Worm (Caenorhabditis elegans) whole organism, dauer: ENCODE measurements around the gene nspa-2.
"Not testable (repeated sequence)": the region's sequence is repeated elsewhere in the genome, so short reads cannot be mapped to it uniquely, and the experiment has no call there.

Source experiments
- unc-62 ChIP-seq: sonication (generic microtip); optimal IDR thresholded peaks from 2 replicates; lab custom pipeline; 2017; ENCODE audit warnings: missing biosample characterization, missing genetic modification reagents, missing genetic modification characterization

Gene nspa-2

DNA sequence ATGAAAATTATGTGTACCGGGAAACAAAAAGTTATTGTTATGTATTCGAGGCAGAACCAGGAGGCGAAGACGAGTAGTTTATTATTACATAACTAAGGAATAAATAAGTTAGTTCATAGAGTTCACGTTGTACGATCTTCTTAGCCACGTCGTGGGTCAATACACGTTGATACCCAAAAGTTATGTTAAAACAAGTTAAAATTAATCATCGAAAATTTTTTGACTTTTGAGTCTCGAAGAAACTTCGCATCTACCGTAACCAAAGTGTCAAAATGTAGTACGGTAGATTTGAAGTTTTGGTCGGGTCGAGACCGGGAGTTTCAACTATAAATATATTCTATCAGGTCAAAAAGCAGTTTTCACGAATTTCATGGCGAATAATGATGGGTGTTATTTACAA lies 14.2 kb upstream of the nspa-2 start, which contains the start of gene ZC412.10:
TSS of gene ZC412.10 (minus strand) at position 101 of the 400 bp plus-strand sequence.
- not testable (repeated sequence) for TF ChIP-seq unc-62 (GFP tag; lab: Kevin White, UChicago)

DNA sequence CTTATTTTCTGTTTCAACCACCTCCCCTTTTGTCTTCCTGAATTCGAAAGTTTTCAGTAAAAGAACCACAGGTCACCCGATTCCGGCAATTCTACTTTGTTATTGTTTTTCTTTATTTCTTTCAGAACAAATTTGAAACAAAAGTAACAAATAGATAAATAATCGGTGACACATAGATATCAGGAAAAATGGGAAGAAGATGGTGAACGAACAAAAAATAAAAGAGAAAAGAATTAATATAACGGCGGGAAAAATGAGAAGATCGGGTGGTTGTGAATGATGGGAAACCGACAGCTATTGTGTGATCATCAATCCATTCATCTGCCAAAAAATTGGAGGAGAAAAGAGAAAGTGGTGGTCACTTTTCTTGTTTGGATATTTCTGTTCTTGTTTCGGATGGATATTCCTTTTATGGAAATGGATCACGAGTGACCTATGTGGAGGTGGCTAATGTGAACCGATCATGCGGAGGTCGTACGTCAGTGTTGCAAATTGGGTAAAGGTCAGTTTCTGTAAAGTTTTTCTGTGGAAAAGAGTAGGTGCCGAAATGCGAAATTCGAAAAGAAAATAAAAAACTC lies 13.6 kb upstream of the nspa-2 start:
- no peak for TF ChIP-seq unc-62 (GFP tag; lab: Kevin White, UChicago)

DNA sequence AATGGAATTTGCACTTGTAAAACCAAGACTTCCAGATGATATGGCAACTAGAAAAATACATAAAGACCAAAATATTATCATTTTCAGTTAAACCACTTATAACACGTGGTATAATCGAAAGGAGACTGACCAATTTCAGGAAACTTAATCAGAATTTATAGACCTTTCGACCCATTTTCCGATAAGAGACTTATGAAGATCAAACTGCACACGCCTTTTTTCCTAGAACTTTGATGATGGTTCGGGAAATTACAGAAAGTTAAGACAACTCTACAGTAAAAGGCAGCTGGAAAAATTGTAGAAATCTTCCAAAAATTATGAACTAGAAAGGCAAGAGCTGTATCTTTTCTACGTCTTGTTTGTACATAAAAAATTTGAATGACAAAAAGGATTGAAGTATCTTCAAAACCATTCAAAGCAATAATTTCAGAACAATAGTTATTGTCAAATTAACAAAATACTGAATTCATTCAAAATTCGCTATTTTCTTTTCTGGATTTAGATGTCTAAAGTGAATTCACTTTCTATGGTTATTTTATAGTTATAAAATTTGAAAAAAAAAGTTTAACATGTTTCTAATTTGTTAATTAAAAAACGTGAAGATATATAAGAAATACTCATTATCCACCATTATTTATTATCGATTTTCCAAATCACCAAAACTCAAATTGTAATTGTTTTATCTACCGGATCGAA lies 2.6 kb downstream of the nspa-2 start, which contains the start of the genes mpst-2 and H12D21.5:
TSS of gene mpst-2 (minus strand) at position 101 of the 696 bp plus-strand sequence.
TSS of gene H12D21.5 (plus strand) at position 646 of the 696 bp plus-strand sequence.
- TF ChIP-seq unc-62 (GFP tag; lab: Kevin White, UChicago), result no peak

DNA sequence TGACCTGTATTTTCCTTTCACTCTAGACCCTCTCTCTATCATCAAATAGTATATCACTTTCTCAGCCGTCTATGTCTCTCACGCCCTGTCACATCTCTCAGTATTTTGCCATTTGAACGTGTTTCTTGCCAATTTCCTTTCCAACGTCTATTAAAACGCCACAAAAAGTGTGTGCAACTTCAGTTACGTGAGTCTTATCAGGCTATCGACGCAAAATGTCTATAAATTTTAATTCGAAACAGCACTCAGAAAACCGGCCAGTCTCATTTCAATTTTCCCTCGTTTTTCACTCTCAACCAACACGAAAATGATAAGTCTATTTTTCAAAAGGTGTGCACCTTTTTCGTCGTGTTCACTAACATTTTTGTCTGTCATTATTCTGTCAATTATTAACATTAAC lies 4.7 kb downstream of the nspa-2 start, which contains the start of gene mpst-3:
TSS of gene mpst-3 (plus strand) at position 91 of the 400 bp plus-strand sequence.
- no peak for TF ChIP-seq unc-62 (GFP tag; lab: Kevin White, UChicago)

DNA sequence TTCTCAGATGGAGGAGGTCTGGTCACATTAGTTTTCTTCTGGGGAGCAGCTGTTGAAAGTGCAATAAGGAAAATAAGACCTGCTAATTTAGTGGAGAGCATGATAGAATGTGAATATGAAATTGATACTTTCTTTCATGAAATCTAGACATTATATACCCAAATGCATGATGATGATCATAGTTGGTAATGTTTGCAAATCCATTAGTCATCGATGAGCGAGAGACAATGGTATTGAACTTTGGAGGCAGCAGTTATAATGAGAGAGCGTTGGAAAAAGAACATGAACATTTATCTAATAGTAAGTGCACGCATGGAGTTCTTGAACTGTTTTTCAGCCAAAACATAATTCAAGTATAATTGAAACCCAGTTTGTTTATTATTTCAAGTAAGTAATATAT lies 6.8 kb downstream of the nspa-2 start, which contains the start of gene H12D21.6:
TSS of gene H12D21.6 (minus strand) at position 101 of the 400 bp plus-strand sequence.
- TF ChIP-seq unc-62 (GFP tag; lab: Kevin White, UChicago), result no peak

DNA sequence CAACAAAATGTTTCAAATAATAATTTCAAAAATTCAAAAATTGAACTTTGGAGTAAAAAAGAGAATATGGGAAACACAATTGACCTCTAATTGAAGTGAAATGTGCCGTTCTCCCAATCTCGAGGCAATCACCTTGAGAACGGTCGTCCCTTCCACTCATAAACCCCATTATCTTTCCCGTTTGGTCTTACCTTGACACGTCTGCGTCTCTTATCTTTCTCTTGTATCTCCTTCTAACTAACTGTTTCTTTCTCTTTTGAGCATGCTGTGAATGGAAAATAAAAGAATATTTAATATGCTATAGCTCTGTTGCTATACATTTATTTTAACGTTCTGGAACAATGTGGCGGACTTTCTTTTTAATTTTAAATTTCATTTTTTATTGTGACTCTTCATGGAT lies 8.7 kb downstream of the nspa-2 start, which contains the start of gene H12D21.10:
TSS of gene H12D21.10 (plus strand) at position 260 of the 400 bp plus-strand sequence.
- no peak for TF ChIP-seq unc-62 (GFP tag; lab: Kevin White, UChicago)

DNA sequence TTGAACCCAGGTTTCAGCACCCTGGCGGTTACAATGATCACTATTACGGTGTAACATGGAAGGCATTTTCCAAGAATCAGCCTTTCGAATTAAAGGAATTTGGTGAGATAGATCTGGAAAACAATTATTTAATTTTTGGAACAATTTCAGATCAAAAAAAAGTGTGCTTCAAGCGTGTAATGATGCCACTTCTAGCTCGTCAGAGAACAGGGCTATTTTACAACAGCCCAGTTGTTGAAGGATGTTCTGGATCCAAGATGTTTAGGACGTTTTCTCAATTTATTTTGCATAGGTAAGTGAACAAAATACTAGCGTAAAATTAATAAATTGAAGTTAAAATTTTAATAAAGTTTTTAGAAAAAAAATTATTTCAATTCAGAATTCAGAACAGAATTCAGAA lies 10.0 kb downstream of the nspa-2 start:
- no peak for TF ChIP-seq unc-62 (GFP tag; lab: Kevin White, UChicago)

DNA sequence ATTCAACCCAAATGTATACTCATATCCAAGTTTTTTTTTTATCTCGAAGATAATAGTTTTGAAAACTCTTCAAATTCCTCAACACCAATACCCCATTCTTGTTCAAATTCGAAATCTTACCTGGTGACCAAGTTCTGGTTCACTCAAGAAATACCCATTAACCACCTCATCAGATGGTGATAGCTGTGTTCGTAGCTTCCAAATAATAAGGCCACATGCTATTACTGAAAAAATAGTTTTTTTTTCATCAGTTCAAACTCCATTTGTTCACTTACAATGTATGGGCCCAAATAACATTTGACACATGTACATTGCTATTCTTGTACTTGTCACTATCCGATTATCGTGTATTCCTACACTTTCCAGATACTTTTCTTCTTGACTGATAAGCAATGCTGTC lies 16.6 kb downstream of the nspa-2 start:
- no peak for TF ChIP-seq unc-62 (GFP tag; lab: Kevin White, UChicago)

DNA sequence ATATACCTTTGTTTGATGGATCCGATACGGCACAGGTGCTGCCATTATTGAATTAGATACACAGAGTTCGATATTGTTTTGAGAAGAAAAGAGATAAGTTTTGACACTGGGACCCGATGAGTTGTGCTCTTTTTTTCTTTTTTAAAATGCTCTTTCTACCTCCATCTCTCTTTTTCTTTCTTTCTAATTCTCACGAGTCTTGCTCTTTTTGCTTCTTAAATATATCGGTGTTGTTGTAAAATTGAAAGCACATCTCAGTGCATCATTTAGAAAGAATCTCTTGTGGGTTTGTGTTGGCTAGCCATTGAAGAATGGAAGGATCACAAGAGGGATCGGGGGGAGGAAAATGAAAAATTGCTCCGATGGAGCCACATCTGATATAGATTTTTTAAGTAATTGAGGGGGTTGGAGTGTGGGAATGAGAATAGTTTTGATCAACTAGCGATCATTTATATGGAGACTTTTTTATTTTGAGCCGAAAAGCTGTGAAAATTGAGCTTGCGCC lies 18.5 kb downstream of the nspa-2 start, which contains the start of gene H12D21.9:
TSS of gene H12D21.9 (minus strand) at position 148 of the 505 bp plus-strand sequence.
- no peak for TF ChIP-seq unc-62 (GFP tag; lab: Kevin White, UChicago)

DNA sequence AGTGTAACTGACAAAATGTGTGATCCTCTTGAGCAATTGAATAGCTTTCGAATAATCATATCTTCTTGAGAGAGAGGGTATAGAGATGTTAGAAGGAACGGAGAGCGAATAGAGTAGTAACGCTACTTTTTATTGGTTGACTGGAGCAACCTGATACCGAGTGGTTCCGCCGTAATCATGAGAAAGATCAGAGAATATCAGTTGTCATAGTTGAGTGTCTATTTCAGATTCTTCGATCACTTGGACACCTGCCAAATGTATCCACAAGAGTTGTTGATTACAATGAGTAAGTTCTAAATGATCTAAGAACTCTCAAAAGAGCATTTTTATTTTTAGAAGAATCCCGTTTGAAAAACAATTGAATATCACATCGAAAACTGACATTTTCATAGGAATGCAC lies 19.9 kb downstream of the nspa-2 start:
- no peak for TF ChIP-seq unc-62 (GFP tag; lab: Kevin White, UChicago)

DNA sequence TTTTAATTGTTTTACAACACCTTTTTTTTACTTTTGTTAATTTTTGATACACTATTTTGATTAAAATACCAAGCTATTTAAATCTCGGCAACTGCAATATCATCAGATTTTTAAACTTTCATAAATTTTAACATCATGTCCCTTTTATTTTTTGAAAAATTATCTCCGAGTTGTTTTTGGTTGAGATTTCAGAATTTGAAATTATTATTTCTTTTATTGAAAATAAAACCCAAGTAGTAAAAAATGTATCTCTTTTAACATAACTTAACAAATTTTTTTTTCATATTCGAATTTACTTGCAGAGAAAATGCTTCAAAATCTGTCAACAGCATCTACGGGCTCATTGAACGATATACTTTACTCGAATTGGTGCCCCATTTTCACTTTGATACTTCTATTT lies 24.7 kb downstream of the nspa-2 start, which contains the start of gene H12D21.11:
TSS of gene H12D21.11 (plus strand) at position 301 of the 400 bp plus-strand sequence.
- TF ChIP-seq unc-62 (GFP tag; lab: Kevin White, UChicago), result no peak

DNA sequence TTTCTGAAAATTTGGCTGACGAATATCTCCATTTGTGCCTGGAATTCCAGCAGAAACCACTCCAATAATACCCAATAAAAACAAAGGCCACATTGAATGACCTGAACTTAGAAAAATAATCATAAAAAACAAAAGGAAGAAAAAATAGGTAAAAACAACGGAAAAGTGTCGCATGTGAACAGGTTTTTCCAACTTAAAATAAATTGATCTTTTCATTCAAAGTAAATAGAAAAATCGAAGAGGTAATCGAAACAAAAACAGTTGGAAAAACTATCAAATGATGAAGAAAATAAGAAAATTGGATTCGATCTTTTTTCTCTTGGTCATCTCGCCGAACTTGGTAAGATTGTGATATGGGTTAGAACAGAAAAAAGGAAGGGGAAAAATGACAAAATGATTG lies 30.6 kb downstream of the nspa-2 start, which contains the start of gene zmp-4:
TSS of gene zmp-4 (minus strand) at position 101 of the 400 bp plus-strand sequence.
- TF ChIP-seq unc-62 (GFP tag; lab: Kevin White, UChicago), result no peak

DNA sequence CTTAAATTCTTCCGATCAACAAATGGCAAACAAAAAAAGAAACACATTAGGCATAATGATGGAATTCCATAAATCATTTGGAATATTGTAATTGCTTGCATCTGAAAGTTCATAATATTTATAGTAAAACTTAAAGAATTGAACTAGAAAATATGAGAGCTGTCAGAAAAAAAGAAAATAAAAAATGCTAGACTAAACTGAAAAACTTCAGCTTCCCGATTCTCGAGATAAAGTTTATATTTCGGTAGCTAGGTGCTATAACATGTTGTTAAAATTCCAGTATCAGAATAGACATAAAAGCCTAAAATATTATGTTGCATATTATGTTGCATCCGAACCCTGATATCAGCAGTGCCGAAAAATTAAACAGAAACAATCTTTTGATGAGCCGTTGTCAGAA lies 33.2 kb downstream of the nspa-2 start, which contains the start of gene srg-54:
TSS of gene srg-54 (minus strand) at position 101 of the 400 bp plus-strand sequence.
- TF ChIP-seq unc-62 (GFP tag; lab: Kevin White, UChicago), result no peak

DNA sequence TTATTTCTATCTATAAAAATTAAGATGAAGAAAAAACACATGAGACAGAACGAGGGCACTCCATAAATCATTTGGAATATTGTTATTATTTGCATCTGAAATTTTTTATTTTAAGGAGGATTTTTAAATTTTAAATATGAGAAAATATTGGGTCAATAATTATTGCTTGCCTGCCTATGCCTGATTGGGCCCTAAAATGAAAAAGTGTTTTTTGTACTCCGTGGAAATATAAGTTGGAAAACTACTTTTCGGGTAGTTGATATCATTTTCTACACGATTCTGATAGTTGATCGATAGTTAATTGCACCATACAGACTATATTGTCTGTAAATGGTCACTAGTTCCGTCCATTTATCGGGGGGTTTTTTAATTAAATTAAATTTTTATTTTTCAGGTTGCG lies 37.4 kb downstream of the nspa-2 start, which contains the start of gene srg-55:
TSS of gene srg-55 (minus strand) at position 101 of the 400 bp plus-strand sequence.
- TF ChIP-seq unc-62 (GFP tag; lab: Kevin White, UChicago), result no peak

DNA sequence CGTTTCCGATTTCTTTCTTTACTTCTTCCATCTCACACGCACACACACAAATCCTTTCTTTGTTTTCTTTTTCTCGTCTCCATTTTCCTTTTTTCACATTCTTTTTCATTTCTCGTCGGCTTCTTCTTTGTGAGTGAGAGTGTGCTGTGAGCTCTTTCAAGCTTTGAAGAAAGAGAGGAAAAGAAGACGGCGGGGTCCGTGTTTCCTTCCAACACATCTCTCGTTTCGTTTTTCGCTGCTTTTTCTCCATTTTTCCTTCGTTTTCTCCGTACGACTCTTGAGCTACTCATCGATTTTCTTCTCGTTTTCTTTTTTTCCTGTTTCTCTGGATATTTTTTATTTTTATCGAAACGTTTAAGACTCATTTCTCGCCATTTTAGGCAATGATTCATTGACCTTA lies 39.3 kb downstream of the nspa-2 start:
- no peak for TF ChIP-seq unc-62 (GFP tag; lab: Kevin White, UChicago)
